Worm (Caenorhabditis elegans) whole organism, L3 larva: ENCODE data around the gene alkb-7.
A peak's percentile ranks its signal among the peaks of the same experiment; 100 is the strongest.

Experiments used
- R02D3.7 ChIP-seq: fragments of 150-350 bp; optimal IDR thresholded peaks from 2 replicates; lab custom pipeline; 2014; ENCODE audit warnings: missing biosample characterization, missing genetic modification characterization
- ZK546.5 ChIP-seq: sonication (generic microtip); optimal IDR thresholded peaks from 2 replicates; lab custom pipeline; 2017; ENCODE audit warnings: missing biosample characterization, missing genetic modification characterization
- ama-1 ChIP-seq: fragments of 150-350 bp; optimal IDR thresholded peaks from 2 replicates; lab custom pipeline; 2018
- ceh-16 ChIP-seq: sonication (generic microtip); optimal IDR thresholded peaks from 2 replicates; lab custom pipeline; 2017; ENCODE audit warnings: missing biosample characterization, missing genetic modification characterization
- ceh-28 ChIP-seq: fragments of 150-350 bp; optimal IDR thresholded peaks from 2 replicates; lab custom pipeline; 2014; ENCODE audit warnings: missing biosample characterization, missing genetic modification reagents, missing genetic modification characterization
- ceh-82 ChIP-seq: fragments of 150-350 bp; optimal IDR thresholded peaks from 2 replicates; lab custom pipeline; 2014; ENCODE audit warnings: missing biosample characterization, missing genetic modification characterization
- ceh-9 ChIP-seq: sonication (generic microtip); optimal IDR thresholded peaks from 2 replicates; lab custom pipeline; 2018; ENCODE audit warnings: missing biosample characterization, missing genetic modification characterization
- daf-12 ChIP-seq: fragments of 150-350 bp; optimal IDR thresholded peaks from 2 replicates; lab custom pipeline; 2014; ENCODE audit warnings: missing biosample characterization, missing genetic modification reagents, missing genetic modification characterization
- egl-27 ChIP-seq: sonication (generic microtip); optimal IDR thresholded peaks from 4 replicates; lab custom pipeline; 2017; ENCODE audit warnings: missing biosample characterization, missing genetic modification reagents, missing genetic modification characterization
- egl-5 ChIP-seq: fragments of 150-350 bp; optimal IDR thresholded peaks from 2 replicates; lab custom pipeline; 2017; ENCODE audit warnings: missing biosample characterization, missing genetic modification reagents, missing genetic modification characterization, inconsistent platforms
- elt-1 ChIP-seq: fragments of 150-350 bp; optimal IDR thresholded peaks from 2 replicates; lab custom pipeline; 2014; ENCODE audit warnings: missing biosample characterization, missing genetic modification characterization
- elt-2 ChIP-seq: sonication (generic microtip); optimal IDR thresholded peaks from 2 replicates; lab custom pipeline; 2016; ENCODE audit warnings: missing genetic modification reagents, mild to moderate bottlenecking, missing genetic modification characterization, missing compliant biosample characterization
- elt-3 ChIP-seq, 3 experiments: fragments of 150-350 bp in 1 of 3; sonication (generic microtip) in 2 of 3; optimal IDR thresholded peaks; 2 replicates in 2 of 3; 4 replicates in 1 of 3; lab custom pipeline; 2014 to 2017; ENCODE audit warnings: missing biosample characterization in 3 of 3, missing genetic modification characterization in 3 of 3
- eor-1 ChIP-seq, 2 experiments: fragments of 150-350 bp; optimal IDR thresholded peaks; 2 replicates each; lab custom pipeline; 2014 to 2018; ENCODE audit warnings: missing biosample characterization in 2 of 2, missing genetic modification characterization in 2 of 2
- fkh-2 ChIP-seq: fragments of 150-350 bp; optimal IDR thresholded peaks from 2 replicates; lab custom pipeline; 2014; ENCODE audit warnings: missing biosample characterization, missing genetic modification reagents, missing genetic modification characterization
- fos-1 ChIP-seq: fragments of 150-350 bp; optimal IDR thresholded peaks from 2 replicates; lab custom pipeline; 2014; ENCODE audit warnings: missing biosample characterization, missing genetic modification characterization
- hmg-11 ChIP-seq: sonication (generic microtip); optimal IDR thresholded peaks from 2 replicates; lab custom pipeline; 2016; ENCODE audit warnings: missing genetic modification characterization, missing compliant biosample characterization
- jun-1 ChIP-seq: fragments of 150-350 bp; optimal IDR thresholded peaks from 2 replicates; lab custom pipeline; 2014; ENCODE audit warnings: missing biosample characterization, missing genetic modification reagents, missing genetic modification characterization
- lin-15B ChIP-seq: fragments of 150-350 bp; optimal IDR thresholded peaks from 2 replicates; lab custom pipeline; 2014; ENCODE audit warnings: missing biosample characterization, missing genetic modification characterization
- lin-39 ChIP-seq: fragments of 150-350 bp; optimal IDR thresholded peaks from 2 replicates; lab custom pipeline; 2018; ENCODE audit warnings: missing biosample characterization, missing genetic modification reagents, missing genetic modification characterization
- mdl-1 ChIP-seq: fragments of 150-350 bp; optimal IDR thresholded peaks from 2 replicates; lab custom pipeline; 2014; ENCODE audit warnings: missing biosample characterization, missing genetic modification characterization
- nfya-1 ChIP-seq: sonication (generic microtip); optimal IDR thresholded peaks from 2 replicates; lab custom pipeline; 2017; ENCODE audit warnings: missing genetic modification characterization, mild to moderate bottlenecking, missing compliant biosample characterization, antibody characterized with exemption, moderate library complexity; ENCODE audit not compliant: insufficient read depth
- nhr-11 ChIP-seq: fragments of 150-350 bp; optimal IDR thresholded peaks from 2 replicates; lab custom pipeline; 2014; ENCODE audit warnings: missing biosample characterization, missing genetic modification characterization
- nhr-12 ChIP-seq: fragments of 150-350 bp; optimal IDR thresholded peaks from 2 replicates; lab custom pipeline; 2014; ENCODE audit warnings: missing biosample characterization, missing genetic modification characterization
- nhr-23 ChIP-seq: fragments of 150-350 bp; optimal IDR thresholded peaks from 2 replicates; lab custom pipeline; 2014; ENCODE audit warnings: missing biosample characterization, missing genetic modification reagents, missing genetic modification characterization
- nhr-237 ChIP-seq: fragments of 150-350 bp; optimal IDR thresholded peaks from 2 replicates; lab custom pipeline; 2014; ENCODE audit warnings: missing biosample characterization, missing genetic modification characterization
- nhr-25 ChIP-seq: sonication (generic microtip); optimal IDR thresholded peaks from 2 replicates; lab custom pipeline; 2017; ENCODE audit warnings: missing biosample characterization, missing genetic modification characterization
- nhr-28 ChIP-seq: fragments of 150-350 bp; optimal IDR thresholded peaks from 2 replicates; lab custom pipeline; 2014; ENCODE audit warnings: missing biosample characterization, missing genetic modification characterization
- nhr-43 ChIP-seq: sonication (generic microtip); optimal IDR thresholded peaks from 2 replicates; lab custom pipeline; 2016; ENCODE audit warnings: mild to moderate bottlenecking, missing genetic modification characterization, missing compliant biosample characterization; ENCODE audit not compliant: poor library complexity, severe bottlenecking
- nhr-67 ChIP-seq: fragments of 150-350 bp; optimal IDR thresholded peaks from 2 replicates; lab custom pipeline; 2014; ENCODE audit warnings: missing biosample characterization, missing genetic modification characterization
- nhr-76 ChIP-seq: fragments of 150-350 bp; sonication (generic microtip); optimal IDR thresholded peaks from 5 replicates; lab custom pipeline; 2014; ENCODE audit warnings: missing biosample characterization, missing genetic modification characterization
- nhr-77 ChIP-seq: fragments of 150-350 bp; optimal IDR thresholded peaks from 2 replicates; lab custom pipeline; 2014; ENCODE audit warnings: missing biosample characterization, missing genetic modification characterization
- pha-4 ChIP-seq: fragments of 150-350 bp; optimal IDR thresholded peaks from 2 replicates; lab custom pipeline; 2014; ENCODE audit warnings: missing biosample characterization, missing genetic modification reagents, missing genetic modification characterization
- pqm-1 ChIP-seq: fragments of 150-350 bp; optimal IDR thresholded peaks from 2 replicates; lab custom pipeline; 2017; ENCODE audit warnings: missing biosample characterization, missing genetic modification characterization, inconsistent platforms
- sea-2 ChIP-seq: fragments of 150-350 bp; sonication (generic microtip); optimal IDR thresholded peaks from 4 replicates; lab custom pipeline; 2014; ENCODE audit warnings: missing biosample characterization, missing genetic modification reagents, missing genetic modification characterization
- tbx-2 ChIP-seq: sonication (generic microtip); optimal IDR thresholded peaks from 2 replicates; lab custom pipeline; 2016; ENCODE audit warnings: mild to moderate bottlenecking, missing genetic modification characterization, missing compliant biosample characterization
- unc-62 ChIP-seq: fragments of 150-350 bp; sonication (generic microtip); optimal IDR thresholded peaks from 4 replicates; lab custom pipeline; 2014; ENCODE audit warnings: missing biosample characterization, missing genetic modification reagents, missing genetic modification characterization
- zag-1 ChIP-seq: fragments of 150-350 bp; optimal IDR thresholded peaks from 2 replicates; lab custom pipeline; 2014; ENCODE audit warnings: missing biosample characterization, missing genetic modification characterization
- ztf-11 ChIP-seq: fragments of 150-350 bp; optimal IDR thresholded peaks from 2 replicates; lab custom pipeline; 2014; ENCODE audit warnings: missing biosample characterization, missing genetic modification characterization

Gene alkb-7

ce11 chrII:12808746-12809145 lies 20.8 kb upstream of the alkb-7 start:
- no peak for TF ChIP-seq ztf-11 (tag; lab: Kevin White, UChicago)
- no peak for TF ChIP-seq pha-4 (tag; lab: Kevin White, UChicago)
- no peak for TF ChIP-seq hmg-11
- no peak for TF ChIP-seq tbx-2 (tag; lab: Kevin White, UChicago)
- no peak for TF ChIP-seq ceh-16 (tag; lab: Kevin White, UChicago)
- TF ChIP-seq lin-15B (tag; lab: Kevin White, UChicago): no peak
- TF ChIP-seq sea-2: no peak
- TF ChIP-seq ceh-9: no peak
- TF ChIP-seq eor-1 (tag; optimal IDR thresholded peaks at IDR 0.05; lab: Kevin White, UChicago): no peak
- TF ChIP-seq nfya-1 (tag; lab: Kevin White, UChicago): no peak
- no peak for TF ChIP-seq fos-1 (tag; lab: Kevin White, UChicago)
- TF ChIP-seq pqm-1 (tag; lab: Kevin White, UChicago): no peak
- TF ChIP-seq nhr-28: no peak
- TF ChIP-seq R02D3.7: no peak
- no peak for TF ChIP-seq mdl-1 (tag; lab: Kevin White, UChicago)
- TF ChIP-seq nhr-77 (tag; lab: Kevin White, UChicago): no peak
- no peak for TF ChIP-seq nhr-11 (tag; lab: Kevin White, UChicago)

DNA sequence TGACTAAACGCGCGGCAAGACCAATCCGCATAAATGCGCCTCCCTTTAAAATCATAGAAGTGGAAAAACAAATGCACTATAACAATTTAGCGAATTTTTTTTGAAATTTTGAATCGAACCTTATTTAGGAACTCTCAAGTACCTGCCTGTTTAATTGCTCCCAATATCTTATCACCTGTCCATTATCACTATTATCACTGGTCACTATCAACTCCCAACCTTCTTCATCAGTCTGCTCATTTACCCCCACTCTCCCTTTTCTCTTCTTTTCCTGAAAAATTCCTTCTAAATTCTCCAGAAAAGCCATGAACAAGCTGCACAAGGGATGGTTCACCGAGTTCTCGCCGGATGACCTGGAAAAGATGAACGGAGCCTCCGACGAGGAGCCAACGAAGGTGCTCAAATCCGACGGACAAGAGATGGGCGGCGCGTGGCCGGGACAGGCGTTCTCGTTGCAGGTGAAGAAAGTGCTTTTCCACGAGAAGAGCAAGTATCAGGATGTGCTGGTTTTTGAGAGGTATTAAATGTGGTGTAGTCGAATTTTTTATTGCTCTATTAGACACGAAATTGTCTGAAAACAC lies 18.7 kb upstream of the alkb-7 start, which contains the start of gene spds-1:
Gene spds-1, plus strand, starts transcription at position 298 of the 581 bp plus-strand sequence.
- TF ChIP-seq pqm-1 (tag; lab: Kevin White, UChicago) (peak; percentile 28), elt-1 (tag; lab: Kevin White, UChicago) (no peak), elt-2 (peak; percentile 59)

DNA sequence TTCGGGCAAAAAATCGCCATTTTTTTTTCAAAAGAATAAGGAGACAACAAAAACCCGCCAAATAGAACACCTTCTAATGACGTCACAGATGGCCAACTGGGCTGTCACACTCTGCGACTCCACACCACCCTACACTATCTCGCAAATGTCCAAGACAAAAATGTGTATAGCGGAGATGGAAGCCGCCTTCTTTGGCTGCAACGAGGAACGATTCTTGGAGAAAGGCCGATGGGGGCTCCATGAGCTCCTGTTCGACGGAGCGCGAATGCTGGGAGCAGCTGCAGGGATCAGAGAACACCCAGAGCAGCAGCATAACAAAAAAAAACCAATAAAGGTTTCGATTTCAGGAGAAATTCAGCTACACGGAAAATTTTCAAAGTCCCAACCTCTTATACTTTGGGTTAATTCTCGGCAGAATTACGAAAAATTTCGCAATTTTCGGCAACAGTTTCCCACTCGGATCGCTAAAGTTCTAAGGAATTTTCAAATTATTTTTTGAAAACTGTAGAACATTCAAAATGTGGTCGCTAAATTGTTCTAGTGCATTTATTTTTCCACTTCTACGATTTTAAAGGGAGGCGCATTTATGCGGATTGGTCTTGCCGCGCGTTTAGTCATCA lies 17.9 kb upstream of the alkb-7 start:
- TF ChIP-seq fkh-2 (tag; lab: Kevin White, UChicago): no peak
- no peak for TF ChIP-seq ztf-11 (tag; lab: Kevin White, UChicago)
- TF ChIP-seq nhr-12 (tag; lab: Kevin White, UChicago): no peak
- peak; percentile 29 for TF ChIP-seq ama-1 (lab: Kevin White, UChicago)
- no peak for TF ChIP-seq pqm-1 (tag; lab: Kevin White, UChicago)
- no peak for TF ChIP-seq mdl-1 (tag; lab: Kevin White, UChicago)
- TF ChIP-seq hmg-11: peak; percentile 79
- TF ChIP-seq unc-62: no peak
- no peak for TF ChIP-seq nhr-67 (tag; lab: Kevin White, UChicago)
- no peak for TF ChIP-seq elt-3 (tag; optimal IDR thresholded peaks at IDR 0.05; lab: Kevin White, UChicago)
- no peak for TF ChIP-seq ceh-16 (tag; lab: Kevin White, UChicago)
- no peak for TF ChIP-seq zag-1 (tag; lab: Kevin White, UChicago)
- TF ChIP-seq fos-1 (tag; lab: Kevin White, UChicago): no peak
- TF ChIP-seq tbx-2 (tag; lab: Kevin White, UChicago): no peak
- TF ChIP-seq lin-15B (tag; lab: Kevin White, UChicago): peak; percentile 79
- peak; percentile 72 for TF ChIP-seq nfya-1 (tag; lab: Kevin White, UChicago)
- peak; percentile 21 for TF ChIP-seq pha-4 (tag; lab: Kevin White, UChicago)
- TF ChIP-seq nhr-11 (tag; lab: Kevin White, UChicago): no peak
- TF ChIP-seq sea-2: no peak
- TF ChIP-seq ceh-82 (tag; lab: Kevin White, UChicago): no peak
- no peak for TF ChIP-seq nhr-43
- TF ChIP-seq nhr-76 (tag; lab: Kevin White, UChicago): no peak
- TF ChIP-seq ZK546.5 (tag; lab: Kevin White, UChicago): no peak
- peak; percentile 58 for TF ChIP-seq lin-39
- TF ChIP-seq nhr-237 (tag; lab: Kevin White, UChicago): no peak
- no peak for TF ChIP-seq nhr-28
- peak; percentile 1 for TF ChIP-seq egl-5 (tag; lab: Kevin White, UChicago)
- TF ChIP-seq nhr-77 (tag; lab: Kevin White, UChicago): no peak

- no peak for TF ChIP-seq ZK546.5 (tag; lab: Kevin White, UChicago)
- TF ChIP-seq fkh-2 (tag; lab: Kevin White, UChicago): no peak
- no peak for TF ChIP-seq nhr-23 (tag; lab: Kevin White, UChicago)
- TF ChIP-seq ama-1 (lab: Kevin White, UChicago): no peak
- TF ChIP-seq ceh-16 (tag; lab: Kevin White, UChicago): no peak
- TF ChIP-seq jun-1 (tag; lab: Kevin White, UChicago): no peak
- no peak for TF ChIP-seq nhr-28
- no peak for TF ChIP-seq ceh-9
- TF ChIP-seq elt-2: no peak
- no peak for TF ChIP-seq daf-12 (tag; lab: Kevin White, UChicago)
- TF ChIP-seq sea-2: no peak
- no peak for TF ChIP-seq egl-27 (tag; lab: Kevin White, UChicago)
- no peak for TF ChIP-seq ceh-28 (tag; lab: Kevin White, UChicago)
- TF ChIP-seq nhr-76 (tag; lab: Kevin White, UChicago): no peak
- no peak for TF ChIP-seq nhr-25
Measured at ce11 chrII:12805161-12805560, 17.2 kb upstream of the alkb-7 start, which contains the start of the genes Y46G5A.18 and Y46G5A.47. Y46G5A.18 (minus strand) TSS chrII:12805261. Y46G5A.47 (minus strand) TSS chrII:12805306.
